Worm (Caenorhabditis elegans): ENCODE data around the gene F07C6.2.

F07C6.2 gene

DNA sequence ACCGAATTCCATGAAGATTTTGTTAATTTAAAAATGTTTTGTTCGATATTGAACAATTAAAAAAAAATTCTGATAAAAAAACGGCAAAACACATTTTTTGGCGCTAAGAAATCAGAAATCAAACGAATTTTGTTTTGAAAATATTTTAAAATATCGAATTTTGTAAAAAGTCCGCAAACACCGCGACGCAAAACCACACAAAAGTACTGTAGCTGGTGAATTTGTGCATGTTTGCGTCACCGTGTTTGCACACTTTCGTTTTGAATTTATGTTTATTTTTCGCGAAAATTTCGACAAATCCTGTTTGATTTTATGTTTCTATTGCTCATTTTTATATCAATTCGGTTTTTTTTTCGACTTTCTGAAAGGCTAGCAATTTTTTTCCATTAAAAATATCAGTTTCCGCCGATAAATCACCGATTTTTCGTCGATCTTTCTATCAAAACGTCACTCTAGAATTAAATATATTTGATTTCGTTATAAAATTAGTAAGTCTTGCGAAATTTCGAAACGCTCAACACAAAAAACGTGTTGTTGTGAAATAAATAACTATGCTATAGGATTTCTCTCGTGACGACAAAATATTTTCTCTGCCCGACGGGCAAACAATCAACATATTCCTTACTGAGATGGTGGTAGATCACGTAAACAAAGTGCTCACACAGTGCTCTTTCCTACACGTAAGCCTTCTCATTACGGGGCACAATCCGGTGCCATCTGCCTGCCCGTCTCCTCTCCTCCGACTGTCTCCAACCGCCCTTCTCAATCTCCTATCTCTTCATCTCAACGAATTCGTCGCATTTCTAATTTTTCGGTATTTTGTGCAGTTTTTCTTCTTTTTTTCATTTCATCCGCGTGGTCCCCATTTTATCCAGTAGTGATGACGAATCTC is 40.9 kb downstream of the F07C6.2 start:
- no peak for TF ChIP-seq Y67H2A.10 (GFP tag; conservative IDR thresholded peaks at IDR 0.05)
- no peak for TF ChIP-seq gei-17 (GFP tag; optimal IDR thresholded peaks at IDR 0.05)
- TF ChIP-seq tlf-1 (GFP tag; optimal IDR thresholded peaks at IDR 0.05): no peak
- no peak for TF ChIP-seq unc-130 (GFP tag; optimal IDR thresholded peaks at IDR 0.05)
- TF ChIP-seq snpc-3.4 (tag; optimal IDR thresholded peaks at IDR 0.05): peak; percentile 83
- no peak for TF ChIP-seq Y53F4B.3 (GFP tag; IDR thresholded peaks at IDR 0.05)
- peak; percentile 87 for TF ChIP-seq madf-6 (GFP tag; IDR thresholded peaks at IDR 0.05)
- no peak for TF ChIP-seq ztf-26 (tag; optimal IDR thresholded peaks at IDR 0.05)
- peak; percentile 81 for TF ChIP-seq lin-54 (GFP tag; optimal IDR thresholded peaks at IDR 0.05)
- TF ChIP-seq B0336.3 (GFP tag; IDR thresholded peaks at IDR 0.05): peak; percentile 43; the same call in 1 of the 2 replicates
- TF ChIP-seq ceh-91 (GFP tag; IDR thresholded peaks at IDR 0.05): peak; percentile 76
- peak; percentile 95 for TF ChIP-seq lsl-1 (GFP tag; optimal IDR thresholded peaks at IDR 0.05)
- 0 out of 2 replicates have a peak, but pooled peaks have one; percentile 16 for TF ChIP-seq cebp-1 (GFP tag; IDR thresholded peaks at IDR 0.05)
- peak; percentile 90 for TF ChIP-seq cebp-1 (tag; optimal IDR thresholded peaks at IDR 0.05)
- TF ChIP-seq attf-6 (GFP tag; IDR thresholded peaks at IDR 0.05): 0 out of 2 replicates have a peak, but pooled peaks have one; percentile 36
- peak; percentile 72 for TF ChIP-seq efl-1 (GFP tag; optimal IDR thresholded peaks at IDR 0.05)
- TF ChIP-seq mes-4 (tag; optimal IDR thresholded peaks at IDR 0.05): no peak
- peak; percentile 66 for TF ChIP-seq snpc-1.3 (tag; optimal IDR thresholded peaks at IDR 0.05; ENCODE audit: insufficient read depth)
- peak; percentile 66 for TF ChIP-seq madf-8 (GFP tag; conservative IDR thresholded peaks at IDR 0.05)
- TF ChIP-seq xnd-1 (tag; optimal IDR thresholded peaks at IDR 0.05): peak; percentile 60
- TF ChIP-seq B0019.2 (GFP tag; conservative IDR thresholded peaks at IDR 0.05): peak; percentile 95
- TF ChIP-seq Y95B8A.8 (GFP tag; IDR thresholded peaks at IDR 0.05): no peak
- TF ChIP-seq F33H1.4 (GFP tag; IDR thresholded peaks at IDR 0.05): peak; percentile 70
- TF ChIP-seq ztf-3 (GFP tag; optimal IDR thresholded peaks at IDR 0.05): no peak
- TF ChIP-seq dox-1 (GFP tag; IDR thresholded peaks at IDR 0.05): peak; percentile 54
- peak; percentile 71 for TF ChIP-seq snpc-1.1 (tag; optimal IDR thresholded peaks at IDR 0.05; ENCODE audit: insufficient read depth)
- no peak for TF ChIP-seq hlh-26 (GFP tag; conservative IDR thresholded peaks at IDR 0.05)
- no peak for TF ChIP-seq egl-44 (GFP tag; IDR thresholded peaks at IDR 0.05)
- TF ChIP-seq snpc-4 (GFP tag; optimal IDR thresholded peaks at IDR 0.05): peak; percentile 10
- peak in 3 of 4 experiments; percentile 49 to 80 (median 68) for TF ChIP-seq snpc-4 (tag; optimal IDR thresholded peaks at IDR 0.05)
- TF ChIP-seq rcor-1 (GFP tag; IDR thresholded peaks at IDR 0.05): 0 out of 2 replicates have a peak, but pooled peaks have one; percentile 32
- peak; percentile 73 for TF ChIP-seq D2030.7 (GFP tag; IDR thresholded peaks at IDR 0.05)
- TF ChIP-seq hmg-1.2 (GFP tag; IDR thresholded peaks at IDR 0.05): peak; percentile 20; the same call in 1 of the 2 replicates
- TF ChIP-seq ets-4 (GFP tag; optimal IDR thresholded peaks at IDR 0.05): no peak
- no peak for TF ChIP-seq nfyb-1 (GFP tag; IDR thresholded peaks at IDR 0.05)
- no peak for TF ChIP-seq ztf-22 (GFP tag; optimal IDR thresholded peaks at IDR 0.05)
- TF ChIP-seq dpl-1 (GFP tag; optimal IDR thresholded peaks at IDR 0.05): peak; percentile 31
- TF ChIP-seq F49E8.2 (tag; optimal IDR thresholded peaks at IDR 0.05; ENCODE audit: insufficient read depth): peak; percentile 62
- no peak for TF ChIP-seq attf-3 (GFP tag; conservative IDR thresholded peaks at IDR 0.05)
- TF ChIP-seq T26A5.8 (tag; optimal IDR thresholded peaks at IDR 0.05): no peak
- TF ChIP-seq F23B12.7 (tag; optimal IDR thresholded peaks at IDR 0.05; ENCODE audit: insufficient read depth): peak; percentile 20
- no peak for TF ChIP-seq F52B5.7 (tag; optimal IDR thresholded peaks at IDR 0.05)
- TF ChIP-seq tbp1 (GFP tag; optimal IDR thresholded peaks at IDR 0.05): peak; percentile 37
